Worm (Caenorhabditis elegans) whole organism, L2 larva: ENCODE data around the gene Y54G2A.76.

Source experiments
- R02D3.7 ChIP-seq: fragments of 150-350 bp; optimal IDR thresholded peaks from 2 replicates; lab custom pipeline; 2014; ENCODE audit warnings: missing biosample characterization, missing genetic modification characterization
- aly-2 ChIP-seq: fragments of 150-350 bp; optimal IDR thresholded peaks from 2 replicates; lab custom pipeline; 2014; ENCODE audit warnings: missing biosample characterization, missing genetic modification characterization
- ceh-82 ChIP-seq: fragments of 150-350 bp; optimal IDR thresholded peaks from 2 replicates; lab custom pipeline; 2014; ENCODE audit warnings: missing biosample characterization, missing genetic modification characterization
- fos-1 ChIP-seq: fragments of 150-350 bp; optimal IDR thresholded peaks from 2 replicates; lab custom pipeline; 2014; ENCODE audit warnings: missing biosample characterization, missing genetic modification characterization
- skn-1 ChIP-seq: sonication (generic microtip); optimal IDR thresholded peaks from 2 replicates; lab custom pipeline; 2017; ENCODE audit warnings: missing biosample characterization, missing genetic modification characterization
- unc-55 ChIP-seq: fragments of 150-350 bp; sonication (generic microtip); optimal IDR thresholded peaks from 3 replicates; lab custom pipeline; 2014; ENCODE audit warnings: missing biosample characterization, missing genetic modification reagents, missing genetic modification characterization
- zag-1 ChIP-seq: fragments of 150-350 bp; optimal IDR thresholded peaks from 2 replicates; lab custom pipeline; 2014; ENCODE audit warnings: missing biosample characterization, missing genetic modification characterization

DNA sequence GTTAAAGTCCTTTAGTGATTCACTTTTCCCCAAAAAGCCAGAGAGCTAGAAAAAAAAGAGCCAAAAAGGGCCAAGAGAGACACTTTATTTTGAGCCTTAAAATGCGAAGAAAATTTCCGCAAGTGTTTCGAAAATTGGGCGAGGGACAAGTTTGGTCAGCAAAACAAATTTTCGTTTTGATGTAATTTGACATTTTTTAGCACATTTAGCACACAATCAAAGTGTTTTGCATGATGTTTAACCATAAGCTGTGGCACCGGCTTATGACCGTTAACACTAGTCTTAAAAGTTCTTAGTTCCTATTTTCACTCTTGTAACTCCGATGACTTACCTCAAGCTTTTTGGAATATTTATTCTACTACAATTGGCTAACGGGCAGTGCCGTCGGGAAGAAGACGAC is 11.2 kb downstream of the Y54G2A.76 start, which contains the start of gene Y54G2A.37:
- no peak for TF ChIP-seq aly-2
- TF ChIP-seq R02D3.7 (tag; lab: Kevin White, UChicago) = no peak
- TF ChIP-seq skn-1 = no peak
- TF ChIP-seq unc-55 (GFP tag; lab: Kevin White, UChicago) = no peak
- TF ChIP-seq zag-1 (tag; lab: Kevin White, UChicago) = no peak
- TF ChIP-seq ceh-82 = no peak
- no peak for TF ChIP-seq fos-1 (tag; lab: Kevin White, UChicago)
